Worm (Caenorhabditis elegans) whole organism, young adult: ENCODE measurements around the gene srw-1.

Experiments
- him-1 ChIP-seq: sonication (generic microtip); optimal IDR thresholded peaks from 2 replicates; lab custom pipeline; 2016; ENCODE audit warnings: missing genotype, missing genetic modification reagents, missing genetic modification characterization, missing compliant biosample characterization
- madf-8 ChIP-seq: fragments of 200-800 bp; sonication (Bioruptor generic); conservative IDR thresholded peaks from 2 replicates; pipeline ENCODE4 v1.3.6; 2022; ENCODE audit warnings: missing genetic modification reagents, missing genetic modification characterization, missing compliant biosample characterization
- pha-4 ChIP-seq: fragments of 150-350 bp; sonication (generic microtip); optimal IDR thresholded peaks from 2 replicates; lab custom pipeline; 2014; ENCODE audit warnings: missing biosample characterization, missing genetic modification reagents, missing genetic modification characterization

ce11 chrV:15158691-15159090 lies 39.4 kb upstream of the srw-1 start, which contains the start of gene str-45:
- TF ChIP-seq madf-8 (GFP tag; lab: Robert Waterston, UW): no peak
- TF ChIP-seq him-1 (tag; lab: Kevin White, UChicago): no peak
- TF ChIP-seq pha-4 (tag; lab: Kevin White, UChicago): no peak
